Worm (Caenorhabditis elegans) whole organism, young adult: ENCODE measurements around the gene clec-140.

Experiments used
- F33H1.4 ChIP-seq: fragments of 200-800 bp; sonication (Bioruptor generic); IDR thresholded peaks from 2 replicates; pipeline ENCODE4 v1.3.6; 2022; ENCODE audit warnings: missing genetic modification reagents, missing genetic modification characterization, missing compliant biosample characterization
- F49E8.2 ChIP-seq: sonication (generic microtip); optimal IDR thresholded peaks from 3 replicates; lab custom pipeline; 2017; ENCODE audit warnings: missing genetic modification characterization, mild to moderate bottlenecking, missing compliant biosample characterization, antibody characterized with exemption, moderate library complexity; ENCODE audit not compliant: insufficient read depth
- ccch-3 ChIP-seq: fragments of 200-800 bp; sonication (Bioruptor generic); optimal IDR thresholded peaks from 2 replicates; lab custom pipeline; 2018; ENCODE audit warnings: mild to moderate bottlenecking, missing genetic modification characterization, missing compliant biosample characterization
- ets-4 ChIP-seq: fragments of 200-800 bp; sonication (Bioruptor generic); optimal IDR thresholded peaks from 2 replicates; lab custom pipeline; 2018; ENCODE audit warnings: mild to moderate bottlenecking, missing genetic modification characterization, missing compliant biosample characterization
- hmg-1.2 ChIP-seq: fragments of 200-800 bp; sonication (Bioruptor generic); IDR thresholded peaks from 2 replicates; pipeline ENCODE4 v1.3.6; 2022; ENCODE audit warnings: missing genetic modification reagents, missing genetic modification characterization, missing compliant biosample characterization
- lin-35 ChIP-seq, 3 experiments: fragments of 150-350 bp in 2 of 3; sonication (generic microtip) in 1 of 3; optimal IDR thresholded peaks; 2 replicates each; lab custom pipeline; 2014 to 2018; ENCODE audit warnings: missing biosample characterization in 3 of 3, missing genetic modification characterization in 3 of 3, missing genetic modification reagents in 3 of 3
- nfya-1 ChIP-seq: sonication (generic microtip); optimal IDR thresholded peaks from 2 replicates; lab custom pipeline; 2017; ENCODE audit warnings: antibody characterized with exemption, missing compliant biosample characterization, missing genetic modification characterization, borderline replicate concordance; ENCODE audit not compliant: insufficient read depth
- nhr-90 ChIP-seq: sonication (generic microtip); optimal IDR thresholded peaks from 2 replicates; lab custom pipeline; 2016; ENCODE audit warnings: missing genotype, mild to moderate bottlenecking, missing genetic modification characterization, missing compliant biosample characterization
- pbrm-1 ChIP-seq: fragments of 200-800 bp; sonication (Bioruptor generic); IDR thresholded peaks from 2 replicates; pipeline ENCODE4 v1.3.6; 2022; ENCODE audit warnings: missing genetic modification reagents, missing genetic modification characterization, missing compliant biosample characterization
- rcor-1 ChIP-seq: fragments of 200-800 bp; sonication (Bioruptor generic); IDR thresholded peaks from 2 replicates; pipeline ENCODE4 v1.3.6; 2022; ENCODE audit warnings: missing genetic modification reagents, missing genetic modification characterization, missing compliant biosample characterization
- snpc-4 ChIP-seq, 5 experiments: fragments of 150-350 bp in 1 of 5; sonication (generic microtip) in 4 of 5; optimal IDR thresholded peaks; 2 replicates each; lab custom pipeline; 2014 to 2018; ENCODE audit warnings: missing genetic modification characterization in 5 of 5, missing biosample characterization in 3 of 5, antibody characterized with exemption in 2 of 5, mild to moderate bottlenecking in 2 of 5, missing compliant biosample characterization in 2 of 5, missing genotype in 2 of 5, moderate library complexity in 2 of 5, missing genetic modification reagents in 1 of 5
- sptf-2 ChIP-seq: fragments of 200-800 bp; sonication (Bioruptor generic); optimal IDR thresholded peaks from 2 replicates; lab custom pipeline; 2018; ENCODE audit warnings: mild to moderate bottlenecking, missing genetic modification characterization, missing compliant biosample characterization
- unc-130 ChIP-seq: sonication (generic microtip); optimal IDR thresholded peaks from 2 replicates; lab custom pipeline; 2016; ENCODE audit warnings: missing genetic modification reagents, missing genetic modification characterization, missing compliant biosample characterization
- ztf-26 ChIP-seq: sonication (generic microtip); optimal IDR thresholded peaks from 2 replicates; lab custom pipeline; 2017; ENCODE audit warnings: missing genetic modification characterization, missing compliant biosample characterization

DNA sequence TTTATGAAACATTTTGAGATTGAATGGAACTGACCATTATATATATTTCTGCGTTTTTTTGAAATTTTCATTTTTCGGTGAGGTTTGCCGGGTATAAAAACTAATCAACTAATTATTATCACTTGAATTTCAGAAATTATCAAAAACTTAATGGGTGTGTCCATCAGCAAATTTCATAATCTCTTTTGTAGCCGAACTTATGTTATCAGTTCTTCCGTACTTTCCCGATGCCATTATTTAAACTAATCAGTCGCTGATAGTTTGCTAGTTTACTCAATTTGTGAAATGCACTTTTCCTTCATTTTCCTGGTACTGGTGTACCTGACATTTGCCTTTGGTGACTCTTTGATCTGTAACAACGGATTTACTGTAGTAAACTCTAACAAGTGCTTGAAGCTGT, 1.3 kb downstream of the clec-140 start:
- no peak for TF ChIP-seq rcor-1
- no peak for TF ChIP-seq unc-130
- no peak for TF ChIP-seq hmg-1.2 (GFP tag; lab: Robert Waterston, UW)
- no peak for TF ChIP-seq ets-4
- no peak for TF ChIP-seq lin-35 (GFP tag; optimal IDR thresholded peaks at IDR 0.05; lab: Kevin White, UChicago)
- no peak for TF ChIP-seq nfya-1 (tag; lab: Kevin White, UChicago)
- TF ChIP-seq snpc-4 (GFP tag; optimal IDR thresholded peaks at IDR 0.05; lab: Kevin White, UChicago) = no peak
- TF ChIP-seq snpc-4 (tag; optimal IDR thresholded peaks at IDR 0.05; lab: Kevin White, UChicago) = no peak
- no peak for TF ChIP-seq F33H1.4 (GFP tag; lab: Robert Waterston, UW)
- no peak for TF ChIP-seq ccch-3 (GFP tag; lab: Kevin White, UChicago)
- no peak for TF ChIP-seq sptf-2 (GFP tag; lab: Kevin White, UChicago)
- TF ChIP-seq F49E8.2 = no peak
- no peak for TF ChIP-seq pbrm-1 (GFP tag; lab: Robert Waterston, UW)
- TF ChIP-seq nhr-90 (tag; lab: Kevin White, UChicago) = no peak
- no peak for TF ChIP-seq ztf-26 (tag; lab: Kevin White, UChicago)
